Fruit fly (Drosophila melanogaster): ENCODE measurements around the gene Anp.

Anp gene

dm6 chr3R:30166159-30166784 is 43.5 kb upstream of the Anp start, which contains the start of gene VhaAC45RP (continued):
- TF ChIP-seq CG18011 (GFP tag; optimal IDR thresholded peaks at IDR 0.05) (no peak), Hr51 (GFP tag; optimal IDR thresholded peaks at IDR 0.05) (no peak), Spps (tag; optimal IDR thresholded peaks at IDR 0.05) (no peak), oc (tag; optimal IDR thresholded peaks at IDR 0.05) (no peak), Dref (GFP tag; IDR thresholded peaks at IDR 0.05) (peak; percentile 13; the same call in 1 of the 2 replicates), HmgD (GFP tag; optimal IDR thresholded peaks at IDR 0.05) (no peak), CG4617 (GFP tag; optimal IDR thresholded peaks at IDR 0.05; ENCODE audit: borderline replicate concordance) (no peak), CG3838 (GFP tag; optimal IDR thresholded peaks at IDR 0.05) (no peak), CkIIα-i1 (GFP tag; IDR thresholded peaks at IDR 0.05) (no peak), CG14965 (GFP tag; optimal IDR thresholded peaks at IDR 0.05; ENCODE audit: borderline replicate concordance) (no peak), trem (tag; optimal IDR thresholded peaks at IDR 0.05) (no peak), CG8924 (tag; optimal IDR thresholded peaks at IDR 0.05) (no peak), psq (GFP tag; optimal IDR thresholded peaks at IDR 0.05) (no peak), dan (GFP tag; IDR thresholded peaks at IDR 0.05) (no peak), lbe (GFP tag; optimal IDR thresholded peaks at IDR 0.05) (no peak), stc (GFP tag; IDR thresholded peaks at IDR 0.05) (no peak), bab2 (GFP tag; optimal IDR thresholded peaks at IDR 0.05) (no peak), ewg (GFP tag; optimal IDR thresholded peaks at IDR 0.05) (peak; percentile 93), CG3281 (GFP tag; optimal IDR thresholded peaks at IDR 0.05) (no peak), sc (optimal IDR thresholded peaks at IDR 0.05) (no peak), sc (GFP tag; optimal IDR thresholded peaks at IDR 0.05) (no peak), grn (GFP tag; optimal IDR thresholded peaks at IDR 0.05) (no peak), Sox102F (GFP tag; optimal IDR thresholded peaks at IDR 0.05) (no peak), CG15269 (tag; optimal IDR thresholded peaks at IDR 0.05) (no peak), Dbx (GFP tag; IDR thresholded peaks at IDR 0.05) (no peak), eve (GFP tag; optimal IDR thresholded peaks at IDR 0.05) (no peak), CG42726 (GFP tag; IDR thresholded peaks at IDR 0.05; ENCODE audit: partially characterized antibody) (no peak), Gug (GFP tag; IDR thresholded peaks at IDR 0.05) (no peak), CG12391 (tag; optimal IDR thresholded peaks at IDR 0.05) (no peak), CG7987 (GFP tag; optimal IDR thresholded peaks at IDR 0.05) (no peak), sima (GFP tag; optimal IDR thresholded peaks at IDR 0.05) (no peak), ATbp (GFP tag; optimal IDR thresholded peaks at IDR 0.05) (no peak), Ets65A (GFP tag) (no peak), MESR4 (GFP tag; optimal IDR thresholded peaks at IDR 0.05) (peak; percentile 74), CG9817 (tag; optimal IDR thresholded peaks at IDR 0.05) (no peak), CG16815 (GFP tag; optimal IDR thresholded peaks at IDR 0.05) (no peak), E2f2 (GFP tag; IDR thresholded peaks at IDR 0.05) (no peak), hb (GFP tag; IDR thresholded peaks at IDR 0.05; ENCODE audit: partially characterized antibody) (no peak), ara (GFP tag; IDR thresholded peaks at IDR 0.05) (no peak), btn (GFP tag; optimal IDR thresholded peaks at IDR 0.05) (no peak), onecut (GFP tag; IDR thresholded peaks at IDR 0.05) (peak; percentile 99)
